Worm (Caenorhabditis elegans): ENCODE data around the gene Y55B1BL.1.
A peak's percentile ranks its signal among the peaks of the same experiment; 100 is the strongest.

Gene Y55B1BL.1

ce11 chrIII:385068-385467 is 17.1 kb upstream of the Y55B1BL.1 start:
- TF ChIP-seq unc-120 (tag; optimal IDR thresholded peaks at IDR 0.05; ENCODE audit: poor library complexity, severe bottlenecking) (no peak), elt-3 (tag; optimal IDR thresholded peaks at IDR 0.05) (no peak), nhr-28 (tag; optimal IDR thresholded peaks at IDR 0.05) (no peak), unc-62 (GFP tag; optimal IDR thresholded peaks at IDR 0.05) (peak; percentile 12)

- no peak for TF ChIP-seq ham-2 (GFP tag; optimal IDR thresholded peaks at IDR 0.05)
- no peak for TF ChIP-seq bed-3 (GFP tag; optimal IDR thresholded peaks at IDR 0.05)
- no peak for TF ChIP-seq tbx-8 (GFP tag; optimal IDR thresholded peaks at IDR 0.05)
- TF ChIP-seq flh-1 (GFP tag; optimal IDR thresholded peaks at IDR 0.05): no peak
- TF ChIP-seq ceh-39 (tag; optimal IDR thresholded peaks at IDR 0.05): no peak
- TF ChIP-seq unc-39 (tag; optimal IDR thresholded peaks at IDR 0.05): no peak
- TF ChIP-seq zip-8 (tag; optimal IDR thresholded peaks at IDR 0.05): no peak
- TF ChIP-seq mls-2 (tag; optimal IDR thresholded peaks at IDR 0.05): no peak
- no peak for TF ChIP-seq snpc-4 (tag; optimal IDR thresholded peaks at IDR 0.05)
- no peak for TF ChIP-seq pha-4 (tag; optimal IDR thresholded peaks at IDR 0.05)
- TF ChIP-seq elt-1 (tag; optimal IDR thresholded peaks at IDR 0.05; ENCODE audit: borderline replicate concordance, insufficient read depth): no peak
- no peak for TF ChIP-seq nhr-2 (tag; optimal IDR thresholded peaks at IDR 0.05)
- no peak for TF ChIP-seq sem-2 (GFP tag; optimal IDR thresholded peaks at IDR 0.05)
- no peak for TF ChIP-seq ceh-83 (GFP tag; optimal IDR thresholded peaks at IDR 0.05)
- TF ChIP-seq mab-5 (tag; optimal IDR thresholded peaks at IDR 0.05): no peak
- TF ChIP-seq unc-120 (tag; optimal IDR thresholded peaks at IDR 0.05; ENCODE audit: poor library complexity, severe bottlenecking): no peak
- TF ChIP-seq sptf-1 (tag; optimal IDR thresholded peaks at IDR 0.05): no peak
- TF ChIP-seq nhr-12 (tag; optimal IDR thresholded peaks at IDR 0.05): no peak
These were observed 1.3 kb upstream of the Y55B1BL.1 start for ce11 chrIII:400898-401297.

- TF ChIP-seq blmp-1 (tag; optimal IDR thresholded peaks at IDR 0.05) (no peak), pha-4 (tag; optimal IDR thresholded peaks at IDR 0.05) (no peak), ceh-39 (tag; optimal IDR thresholded peaks at IDR 0.05) (no peak), ztf-11 (tag; optimal IDR thresholded peaks at IDR 0.05) (no peak), unc-120 (tag; optimal IDR thresholded peaks at IDR 0.05; ENCODE audit: poor library complexity, severe bottlenecking) (no peak), sem-2 (GFP tag; optimal IDR thresholded peaks at IDR 0.05) (no peak), lin-32 (GFP tag; optimal IDR thresholded peaks at IDR 0.05) (no peak), ceh-83 (GFP tag; optimal IDR thresholded peaks at IDR 0.05) (no peak), mls-2 (tag; optimal IDR thresholded peaks at IDR 0.05) (no peak)
These were observed 16.5 kb downstream of the Y55B1BL.1 start, which contains the start of gene stim-1 for ce11 chrIII:418649-419048. stim-1 (minus strand) TSS chrIII:418749.

- TF ChIP-seq ham-2 (GFP tag; optimal IDR thresholded peaks at IDR 0.05): no peak
- TF ChIP-seq M03D4.4 (tag; optimal IDR thresholded peaks at IDR 0.05): no peak
- TF ChIP-seq sptf-1 (tag; optimal IDR thresholded peaks at IDR 0.05): no peak
- no peak for TF ChIP-seq nhr-76 (tag; optimal IDR thresholded peaks at IDR 0.05)
- no peak for TF ChIP-seq ceh-83 (GFP tag; optimal IDR thresholded peaks at IDR 0.05)
- no peak for TF ChIP-seq elt-3 (tag; optimal IDR thresholded peaks at IDR 0.05)
- TF ChIP-seq drap-1 (GFP tag; optimal IDR thresholded peaks at IDR 0.05): no peak
- TF ChIP-seq pha-4 (tag; optimal IDR thresholded peaks at IDR 0.05): no peak
- TF ChIP-seq mls-2 (tag; optimal IDR thresholded peaks at IDR 0.05): no peak
- TF ChIP-seq hlh-1 (tag; optimal IDR thresholded peaks at IDR 0.05): no peak
- no peak for TF ChIP-seq lin-13 (tag; optimal IDR thresholded peaks at IDR 0.05)
- TF ChIP-seq lin-32 (GFP tag; optimal IDR thresholded peaks at IDR 0.05): no peak
- TF ChIP-seq sem-2 (GFP tag; optimal IDR thresholded peaks at IDR 0.05): no peak
- TF ChIP-seq ces-1 (GFP tag; optimal IDR thresholded peaks at IDR 0.05): no peak
- TF ChIP-seq snpc-4 (tag; optimal IDR thresholded peaks at IDR 0.05): no peak
- no peak for TF ChIP-seq unc-62 (GFP tag; optimal IDR thresholded peaks at IDR 0.05)
- no peak for TF ChIP-seq unc-39 (tag; optimal IDR thresholded peaks at IDR 0.05)
- TF ChIP-seq flh-1 (GFP tag; optimal IDR thresholded peaks at IDR 0.05): no peak
These were observed 20.4 kb downstream of the Y55B1BL.1 start for ce11 chrIII:422553-422952.

ce11 chrIII:423875-424274 is 21.7 kb downstream of the Y55B1BL.1 start:
- TF ChIP-seq ceh-43 (GFP tag; optimal IDR thresholded peaks at IDR 0.05) (no peak), nhr-12 (tag; optimal IDR thresholded peaks at IDR 0.05) (no peak), ces-1 (GFP tag; optimal IDR thresholded peaks at IDR 0.05) (no peak), tbx-8 (GFP tag; optimal IDR thresholded peaks at IDR 0.05) (no peak), mab-5 (tag; optimal IDR thresholded peaks at IDR 0.05) (no peak), elt-1 (tag; optimal IDR thresholded peaks at IDR 0.05; ENCODE audit: borderline replicate concordance, insufficient read depth) (no peak), nhr-28 (tag; optimal IDR thresholded peaks at IDR 0.05) (no peak), bed-3 (GFP tag; optimal IDR thresholded peaks at IDR 0.05) (no peak), unc-39 (tag; optimal IDR thresholded peaks at IDR 0.05) (no peak), pha-4 (tag; optimal IDR thresholded peaks at IDR 0.05) (no peak), unc-120 (tag; optimal IDR thresholded peaks at IDR 0.05; ENCODE audit: poor library complexity, severe bottlenecking) (no peak), cnd-1 (tag; optimal IDR thresholded peaks at IDR 0.05) (no peak), drap-1 (GFP tag; optimal IDR thresholded peaks at IDR 0.05) (no peak), unc-62 (GFP tag; optimal IDR thresholded peaks at IDR 0.05) (no peak), ztf-11 (tag; optimal IDR thresholded peaks at IDR 0.05) (no peak), lin-32 (GFP tag; optimal IDR thresholded peaks at IDR 0.05) (no peak), nhr-237 (tag; optimal IDR thresholded peaks at IDR 0.05) (no peak), ceh-83 (GFP tag; optimal IDR thresholded peaks at IDR 0.05) (no peak)
